Worm (Caenorhabditis elegans) whole organism, late embryonic: ENCODE measurements around the gene sre-5.

ENCODE experiments used
- C08G9.2 ChIP-seq: sonication (generic microtip); optimal IDR thresholded peaks from 2 replicates; lab custom pipeline; 2016; ENCODE audit warnings: mild to moderate bottlenecking, missing genetic modification characterization, moderate library complexity, missing compliant biosample characterization
- F13H6.1 ChIP-seq: sonication (generic microtip); optimal IDR thresholded peaks from 2 replicates; lab custom pipeline; 2016; ENCODE audit warnings: missing genetic modification characterization, missing compliant biosample characterization
- K02D7.2 ChIP-seq: sonication (generic microtip); optimal IDR thresholded peaks from 2 replicates; lab custom pipeline; 2017; ENCODE audit warnings: mild to moderate bottlenecking, missing genetic modification characterization, missing compliant biosample characterization
- K09A11.1 ChIP-seq: sonication (generic microtip); optimal IDR thresholded peaks from 2 replicates; lab custom pipeline; 2017; ENCODE audit warnings: antibody characterized with exemption, mild to moderate bottlenecking, missing genetic modification characterization, missing compliant biosample characterization; ENCODE audit not compliant: insufficient read depth
- T23F11.4 ChIP-seq: fragments of 200-800 bp; sonication (Bioruptor generic); optimal IDR thresholded peaks from 2 replicates; lab custom pipeline; 2018; ENCODE audit warnings: mild to moderate bottlenecking, missing genetic modification characterization, missing compliant biosample characterization
- Y22D7AL.16 ChIP-seq: sonication (generic microtip); optimal IDR thresholded peaks from 2 replicates; lab custom pipeline; 2016; ENCODE audit warnings: missing genetic modification characterization, missing compliant biosample characterization
- ahr-1 ChIP-seq: sonication (generic microtip); optimal IDR thresholded peaks from 2 replicates; lab custom pipeline; 2016; ENCODE audit warnings: missing genetic modification characterization, missing compliant biosample characterization
- ama-1 ChIP-seq: fragments of 150-350 bp; optimal IDR thresholded peaks from 2 replicates; lab custom pipeline; 2014
- ceh-14 ChIP-seq: sonication (generic microtip); optimal IDR thresholded peaks from 2 replicates; lab custom pipeline; 2016; ENCODE audit warnings: missing genotype, missing genetic modification characterization, missing compliant biosample characterization
- ceh-19 ChIP-seq: fragments of 200-800 bp; sonication (Bioruptor generic); optimal IDR thresholded peaks from 2 replicates; lab custom pipeline; 2018; ENCODE audit warnings: mild to moderate bottlenecking, missing genetic modification characterization, missing compliant biosample characterization
- ceh-2 ChIP-seq: sonication (generic microtip); optimal IDR thresholded peaks from 2 replicates; lab custom pipeline; 2016; ENCODE audit warnings: missing genotype, missing genetic modification characterization, missing compliant biosample characterization
- ceh-22 ChIP-seq: sonication (generic microtip); optimal IDR thresholded peaks from 2 replicates; lab custom pipeline; 2017; ENCODE audit warnings: missing biosample characterization, missing genetic modification characterization
- ceh-24 ChIP-seq: sonication (generic microtip); optimal IDR thresholded peaks from 2 replicates; lab custom pipeline; 2016; ENCODE audit warnings: mild to moderate bottlenecking, missing genetic modification characterization, missing compliant biosample characterization
- ceh-30 ChIP-seq: fragments of 150-350 bp; optimal IDR thresholded peaks from 2 replicates; lab custom pipeline; 2014; ENCODE audit warnings: missing biosample characterization, missing genetic modification characterization
- ceh-31 ChIP-seq: sonication (generic microtip); optimal IDR thresholded peaks from 2 replicates; lab custom pipeline; 2016; ENCODE audit warnings: missing genetic modification characterization, missing compliant biosample characterization
- ceh-48 ChIP-seq: sonication (generic microtip); optimal IDR thresholded peaks from 2 replicates; lab custom pipeline; 2016; ENCODE audit warnings: missing genetic modification characterization, inconsistent platforms, missing compliant biosample characterization
- ceh-9 ChIP-seq: sonication (generic microtip); optimal IDR thresholded peaks from 2 replicates; lab custom pipeline; 2016; ENCODE audit warnings: mild to moderate bottlenecking, missing genetic modification characterization, inconsistent platforms, missing compliant biosample characterization
- che-1 ChIP-seq: sonication (generic microtip); optimal IDR thresholded peaks from 2 replicates; lab custom pipeline; 2016; ENCODE audit warnings: mild to moderate bottlenecking, missing genetic modification characterization, missing compliant biosample characterization
- dmd-4 ChIP-seq: sonication (generic microtip); optimal IDR thresholded peaks from 2 replicates; lab custom pipeline; 2016; ENCODE audit warnings: borderline replicate concordance, missing genetic modification characterization, missing compliant biosample characterization
- dve-1 ChIP-seq: sonication (generic microtip); optimal IDR thresholded peaks from 2 replicates; lab custom pipeline; 2017; ENCODE audit warnings: antibody characterized with exemption, mild to moderate bottlenecking, missing genetic modification characterization, missing compliant biosample characterization
- elt-2 ChIP-seq: sonication (generic microtip); optimal IDR thresholded peaks from 2 replicates; lab custom pipeline; 2016; ENCODE audit warnings: missing genetic modification reagents, missing genetic modification characterization, missing compliant biosample characterization
- elt-4 ChIP-seq: sonication (generic microtip); optimal IDR thresholded peaks from 2 replicates; lab custom pipeline; 2016; ENCODE audit warnings: missing genetic modification characterization, missing compliant biosample characterization
- fkh-6 ChIP-seq: sonication (generic microtip); optimal IDR thresholded peaks from 2 replicates; lab custom pipeline; 2016; ENCODE audit warnings: missing genetic modification characterization, missing compliant biosample characterization
- hlh-13 ChIP-seq: fragments of 200-800 bp; sonication (Bioruptor generic); optimal IDR thresholded peaks from 2 replicates; lab custom pipeline; 2018; ENCODE audit warnings: mild to moderate bottlenecking, missing genetic modification characterization, missing compliant biosample characterization
- hlh-15 ChIP-seq: sonication (generic microtip); optimal IDR thresholded peaks from 2 replicates; lab custom pipeline; 2016; ENCODE audit warnings: missing genetic modification characterization, missing compliant biosample characterization
- hlh-30 ChIP-seq: sonication (generic microtip); optimal IDR thresholded peaks from 2 replicates; lab custom pipeline; 2017; ENCODE audit warnings: antibody characterized with exemption, missing genetic modification characterization, missing compliant biosample characterization; ENCODE audit not compliant: insufficient read depth
- hlh-6 ChIP-seq: sonication (generic microtip); optimal IDR thresholded peaks from 2 replicates; lab custom pipeline; 2016; ENCODE audit warnings: missing genotype, missing genetic modification characterization, missing compliant biosample characterization
- lim-6 ChIP-seq: sonication (generic microtip); optimal IDR thresholded peaks from 2 replicates; lab custom pipeline; 2016; ENCODE audit warnings: missing genetic modification characterization, missing compliant biosample characterization
- madf-2 ChIP-seq: sonication (generic microtip); optimal IDR thresholded peaks from 2 replicates; lab custom pipeline; 2017; ENCODE audit warnings: missing genetic modification characterization, missing compliant biosample characterization
- mec-3 ChIP-seq: sonication (generic microtip); optimal IDR thresholded peaks from 2 replicates; lab custom pipeline; 2016; ENCODE audit warnings: borderline replicate concordance, missing genetic modification characterization, missing compliant biosample characterization
- nfya-1 ChIP-seq: sonication (generic microtip); optimal IDR thresholded peaks from 2 replicates; lab custom pipeline; 2017; ENCODE audit warnings: missing genetic modification characterization, mild to moderate bottlenecking, missing compliant biosample characterization, antibody characterized with exemption, moderate library complexity
- nhr-11 ChIP-seq: fragments of 150-350 bp; optimal IDR thresholded peaks from 2 replicates; lab custom pipeline; 2014; ENCODE audit warnings: missing biosample characterization, missing genetic modification characterization
- nhr-232 ChIP-seq: sonication (generic microtip); optimal IDR thresholded peaks from 2 replicates; lab custom pipeline; 2016; ENCODE audit warnings: missing genetic modification characterization, missing compliant biosample characterization
- npax-4 ChIP-seq: sonication (generic microtip); optimal IDR thresholded peaks from 2 replicates; lab custom pipeline; 2016; ENCODE audit warnings: missing genetic modification characterization, missing compliant biosample characterization
- pat-9 ChIP-seq: fragments of 200-800 bp; sonication (Bioruptor generic); optimal IDR thresholded peaks from 2 replicates; lab custom pipeline; 2018; ENCODE audit warnings: mild to moderate bottlenecking, missing genetic modification characterization, moderate library complexity, missing compliant biosample characterization
- pax-1 ChIP-seq: fragments of 150-350 bp; optimal IDR thresholded peaks from 2 replicates; lab custom pipeline; 2014; ENCODE audit warnings: missing biosample characterization, missing genetic modification characterization
- pqm-1 ChIP-seq: sonication (generic microtip); optimal IDR thresholded peaks from 2 replicates; lab custom pipeline; 2016; ENCODE audit warnings: missing genetic modification characterization, missing compliant biosample characterization
- pros-1 ChIP-seq: fragments of 150-350 bp; optimal IDR thresholded peaks from 2 replicates; lab custom pipeline; 2014; ENCODE audit warnings: missing biosample characterization, missing genetic modification reagents, missing genetic modification characterization
- ref-2 ChIP-seq: sonication (generic microtip); optimal IDR thresholded peaks from 2 replicates; lab custom pipeline; 2016; ENCODE audit warnings: missing genetic modification characterization, missing compliant biosample characterization
- rnt-1 ChIP-seq: sonication (generic microtip); optimal IDR thresholded peaks from 2 replicates; lab custom pipeline; 2016; ENCODE audit warnings: missing genetic modification characterization, missing compliant biosample characterization
- sdc-2 ChIP-seq: sonication (generic microtip); optimal IDR thresholded peaks from 2 replicates; lab custom pipeline; 2016; ENCODE audit warnings: missing genotype, missing genetic modification characterization, missing compliant biosample characterization
- sox-2 ChIP-seq: fragments of 200-800 bp; sonication (Bioruptor generic); IDR thresholded peaks from 2 replicates; pipeline ENCODE4 v1.3.6; 2022; ENCODE audit warnings: missing genetic modification reagents, missing genetic modification characterization, missing compliant biosample characterization
- syd-9 ChIP-seq: sonication (generic microtip); optimal IDR thresholded peaks from 2 replicates; lab custom pipeline; 2016; ENCODE audit warnings: mild to moderate bottlenecking, missing genetic modification characterization, moderate library complexity, missing compliant biosample characterization
- tbx-2 ChIP-seq: sonication (generic microtip); optimal IDR thresholded peaks from 2 replicates; lab custom pipeline; 2016; ENCODE audit warnings: missing genetic modification characterization, missing compliant biosample characterization
- tbx-7 ChIP-seq: sonication (generic microtip); optimal IDR thresholded peaks from 2 replicates; lab custom pipeline; 2016; ENCODE audit warnings: missing genotype, missing genetic modification characterization, missing compliant biosample characterization
- ttx-3 ChIP-seq: sonication (generic microtip); optimal IDR thresholded peaks from 2 replicates; lab custom pipeline; 2016; ENCODE audit warnings: missing genetic modification reagents, missing genetic modification characterization, missing compliant biosample characterization
- unc-3 ChIP-seq, 2 experiments: fragments of 200-800 bp in 1 of 2; sonication (Bioruptor generic) in 1 of 2; sonication (generic microtip) in 1 of 2; conservative IDR thresholded peaks in 1 of 2; optimal IDR thresholded peaks in 1 of 2; 2 replicates each; pipeline versions ENCODE4 v1.3.6 to Lab custom; 2016 to 2022; ENCODE audit warnings: missing compliant biosample characterization in 2 of 2, missing genetic modification characterization in 2 of 2, missing genetic modification reagents in 1 of 2
- unc-42 ChIP-seq: sonication (generic microtip); optimal IDR thresholded peaks from 2 replicates; lab custom pipeline; 2016; ENCODE audit warnings: missing genotype, missing genetic modification characterization, missing compliant biosample characterization
- unc-55 ChIP-seq: sonication (generic microtip); optimal IDR thresholded peaks from 2 replicates; lab custom pipeline; 2017; ENCODE audit warnings: missing biosample characterization, missing genetic modification reagents, missing genetic modification characterization
- ztf-16 ChIP-seq: sonication (generic microtip); optimal IDR thresholded peaks from 2 replicates; lab custom pipeline; 2017; ENCODE audit warnings: missing genetic modification characterization, missing compliant biosample characterization

The sre-5 gene

ce11 chrIV:3551777-3552462 lies 13.1 kb upstream of the sre-5 start (continued):
- TF ChIP-seq Y22D7AL.16 (peak; percentile 44), ceh-2 (tag; lab: Kevin White, UChicago) (no peak), elt-4 (tag; lab: Kevin White, UChicago) (no peak), pros-1 (tag; lab: Kevin White, UChicago) (no peak), pqm-1 (tag; lab: Kevin White, UChicago) (peak; percentile 26), C08G9.2 (tag; lab: Kevin White, UChicago) (peak; percentile 28), F13H6.1 (tag; lab: Kevin White, UChicago) (no peak), tbx-7 (tag; lab: Kevin White, UChicago) (no peak), mec-3 (tag; lab: Kevin White, UChicago) (no peak), rnt-1 (no peak), hlh-13 (GFP tag; lab: Kevin White, UChicago) (peak; percentile 4), che-1 (peak; percentile 64), dve-1 (tag; lab: Kevin White, UChicago) (no peak), ztf-16 (peak; percentile 38), hlh-15 (tag; lab: Kevin White, UChicago) (no peak), ceh-22 (tag; lab: Kevin White, UChicago) (no peak), T23F11.4 (peak; percentile 37), syd-9 (tag; lab: Kevin White, UChicago) (no peak), nfya-1 (tag; lab: Kevin White, UChicago) (no peak), hlh-6 (tag; lab: Kevin White, UChicago) (no peak), sox-2 (no peak), unc-42 (tag; lab: Kevin White, UChicago) (no peak), ceh-14 (peak; percentile 22), ceh-9 (tag; lab: Kevin White, UChicago) (no peak), ama-1 (no peak), nhr-11 (tag; lab: Kevin White, UChicago) (no peak), ceh-48 (tag; lab: Kevin White, UChicago) (peak; percentile 40), unc-3 (GFP tag; conservative IDR thresholded peaks at IDR 0.05; lab: Robert Waterston, UW) (peak; percentile 58; the same call in 1 of the 2 replicates), unc-3 (tag; optimal IDR thresholded peaks at IDR 0.05; lab: Kevin White, UChicago) (peak; percentile 37), ceh-24 (tag; lab: Kevin White, UChicago) (no peak), unc-55 (no peak), ref-2 (no peak), ahr-1 (tag; lab: Kevin White, UChicago) (no peak), nhr-232 (peak; percentile 63), dmd-4 (tag; lab: Kevin White, UChicago) (no peak), pax-1 (tag; lab: Kevin White, UChicago) (no peak), tbx-2 (peak; percentile 47), lim-6 (tag; lab: Kevin White, UChicago) (no peak), hlh-30 (peak; percentile 1), fkh-6 (tag; lab: Kevin White, UChicago) (peak; percentile 36), ceh-19 (no peak), ceh-30 (tag; lab: Kevin White, UChicago) (no peak), madf-2 (tag; lab: Kevin White, UChicago) (peak; percentile 23), npax-4 (peak; percentile 33), K02D7.2 (tag; lab: Kevin White, UChicago) (peak; percentile 20), sdc-2 (peak; percentile 13), pat-9 (tag; lab: Kevin White, UChicago) (peak; percentile 49), K09A11.1 (tag; lab: Kevin White, UChicago) (peak; percentile 39), elt-2 (tag; lab: Kevin White, UChicago) (peak; percentile 36), ceh-31 (tag; lab: Kevin White, UChicago) (no peak), ttx-3 (tag; lab: Kevin White, UChicago) (peak; percentile 56)
- TF ChIP-seq, all 69 proteins: peak for 34
